Worm (Caenorhabditis elegans) whole organism, L3 larva: ENCODE data around the gene let-70.

Source experiments
- R02D3.7 ChIP-seq: fragments of 150-350 bp; optimal IDR thresholded peaks from 2 replicates; lab custom pipeline; 2014; ENCODE audit warnings: missing biosample characterization, missing genetic modification characterization
- ZK546.5 ChIP-seq: sonication (generic microtip); optimal IDR thresholded peaks from 2 replicates; lab custom pipeline; 2017; ENCODE audit warnings: missing biosample characterization, missing genetic modification characterization
- aly-2 ChIP-seq: fragments of 150-350 bp; optimal IDR thresholded peaks from 2 replicates; lab custom pipeline; 2014; ENCODE audit warnings: missing biosample characterization, missing genetic modification characterization
- ama-1 ChIP-seq: fragments of 150-350 bp; optimal IDR thresholded peaks from 2 replicates; lab custom pipeline; 2018
- ceh-16 ChIP-seq: sonication (generic microtip); optimal IDR thresholded peaks from 2 replicates; lab custom pipeline; 2017; ENCODE audit warnings: missing biosample characterization, missing genetic modification characterization
- ceh-28 ChIP-seq: fragments of 150-350 bp; optimal IDR thresholded peaks from 2 replicates; lab custom pipeline; 2014; ENCODE audit warnings: missing biosample characterization, missing genetic modification reagents, missing genetic modification characterization
- ceh-82 ChIP-seq: fragments of 150-350 bp; optimal IDR thresholded peaks from 2 replicates; lab custom pipeline; 2014; ENCODE audit warnings: missing biosample characterization, missing genetic modification characterization
- ceh-9 ChIP-seq: sonication (generic microtip); optimal IDR thresholded peaks from 2 replicates; lab custom pipeline; 2018; ENCODE audit warnings: missing biosample characterization, missing genetic modification characterization
- daf-12 ChIP-seq: fragments of 150-350 bp; optimal IDR thresholded peaks from 2 replicates; lab custom pipeline; 2014; ENCODE audit warnings: missing biosample characterization, missing genetic modification reagents, missing genetic modification characterization
- egl-27 ChIP-seq: sonication (generic microtip); optimal IDR thresholded peaks from 4 replicates; lab custom pipeline; 2017; ENCODE audit warnings: missing biosample characterization, missing genetic modification reagents, missing genetic modification characterization
- egl-5 ChIP-seq: fragments of 150-350 bp; optimal IDR thresholded peaks from 2 replicates; lab custom pipeline; 2017; ENCODE audit warnings: missing biosample characterization, missing genetic modification reagents, missing genetic modification characterization, inconsistent platforms
- elt-1 ChIP-seq: fragments of 150-350 bp; optimal IDR thresholded peaks from 2 replicates; lab custom pipeline; 2014; ENCODE audit warnings: missing biosample characterization, missing genetic modification characterization
- elt-2 ChIP-seq: sonication (generic microtip); optimal IDR thresholded peaks from 2 replicates; lab custom pipeline; 2016; ENCODE audit warnings: missing genetic modification reagents, mild to moderate bottlenecking, missing genetic modification characterization, missing compliant biosample characterization
- elt-3 ChIP-seq, 3 experiments: fragments of 150-350 bp in 1 of 3; sonication (generic microtip) in 2 of 3; optimal IDR thresholded peaks; 2 replicates in 2 of 3; 4 replicates in 1 of 3; lab custom pipeline; 2014 to 2017; ENCODE audit warnings: missing biosample characterization in 3 of 3, missing genetic modification characterization in 3 of 3
- eor-1 ChIP-seq, 2 experiments: fragments of 150-350 bp; optimal IDR thresholded peaks; 2 replicates each; lab custom pipeline; 2014 to 2018; ENCODE audit warnings: missing biosample characterization in 2 of 2, missing genetic modification characterization in 2 of 2
- fkh-10 ChIP-seq: sonication (generic microtip); optimal IDR thresholded peaks from 2 replicates; lab custom pipeline; 2017; ENCODE audit warnings: missing biosample characterization, missing genetic modification reagents, missing genetic modification characterization
- fkh-2 ChIP-seq: fragments of 150-350 bp; optimal IDR thresholded peaks from 2 replicates; lab custom pipeline; 2014; ENCODE audit warnings: missing biosample characterization, missing genetic modification reagents, missing genetic modification characterization
- fos-1 ChIP-seq: fragments of 150-350 bp; optimal IDR thresholded peaks from 2 replicates; lab custom pipeline; 2014; ENCODE audit warnings: missing biosample characterization, missing genetic modification characterization
- hmg-11 ChIP-seq: sonication (generic microtip); optimal IDR thresholded peaks from 2 replicates; lab custom pipeline; 2016; ENCODE audit warnings: missing genetic modification characterization, missing compliant biosample characterization
- lin-15B ChIP-seq: fragments of 150-350 bp; optimal IDR thresholded peaks from 2 replicates; lab custom pipeline; 2014; ENCODE audit warnings: missing biosample characterization, missing genetic modification characterization
- lin-39 ChIP-seq: fragments of 150-350 bp; optimal IDR thresholded peaks from 2 replicates; lab custom pipeline; 2018; ENCODE audit warnings: missing biosample characterization, missing genetic modification reagents, missing genetic modification characterization
- mdl-1 ChIP-seq: fragments of 150-350 bp; optimal IDR thresholded peaks from 2 replicates; lab custom pipeline; 2014; ENCODE audit warnings: missing biosample characterization, missing genetic modification characterization
- mml-1 ChIP-seq: fragments of 150-350 bp; sonication (generic microtip); optimal IDR thresholded peaks from 3 replicates; lab custom pipeline; 2014; ENCODE audit warnings: missing biosample characterization, missing genetic modification characterization
- nfya-1 ChIP-seq: sonication (generic microtip); optimal IDR thresholded peaks from 2 replicates; lab custom pipeline; 2017; ENCODE audit warnings: missing genetic modification characterization, mild to moderate bottlenecking, missing compliant biosample characterization, antibody characterized with exemption, moderate library complexity; ENCODE audit not compliant: insufficient read depth
- nhr-11 ChIP-seq: fragments of 150-350 bp; optimal IDR thresholded peaks from 2 replicates; lab custom pipeline; 2014; ENCODE audit warnings: missing biosample characterization, missing genetic modification characterization
- nhr-23 ChIP-seq: fragments of 150-350 bp; optimal IDR thresholded peaks from 2 replicates; lab custom pipeline; 2014; ENCODE audit warnings: missing biosample characterization, missing genetic modification reagents, missing genetic modification characterization
- nhr-237 ChIP-seq: fragments of 150-350 bp; optimal IDR thresholded peaks from 2 replicates; lab custom pipeline; 2014; ENCODE audit warnings: missing biosample characterization, missing genetic modification characterization
- nhr-25 ChIP-seq: sonication (generic microtip); optimal IDR thresholded peaks from 2 replicates; lab custom pipeline; 2017; ENCODE audit warnings: missing biosample characterization, missing genetic modification characterization
- nhr-43 ChIP-seq: sonication (generic microtip); optimal IDR thresholded peaks from 2 replicates; lab custom pipeline; 2016; ENCODE audit warnings: mild to moderate bottlenecking, missing genetic modification characterization, missing compliant biosample characterization; ENCODE audit not compliant: poor library complexity, severe bottlenecking
- nhr-67 ChIP-seq: fragments of 150-350 bp; optimal IDR thresholded peaks from 2 replicates; lab custom pipeline; 2014; ENCODE audit warnings: missing biosample characterization, missing genetic modification characterization
- nhr-76 ChIP-seq: fragments of 150-350 bp; sonication (generic microtip); optimal IDR thresholded peaks from 5 replicates; lab custom pipeline; 2014; ENCODE audit warnings: missing biosample characterization, missing genetic modification characterization
- nhr-77 ChIP-seq: fragments of 150-350 bp; optimal IDR thresholded peaks from 2 replicates; lab custom pipeline; 2014; ENCODE audit warnings: missing biosample characterization, missing genetic modification characterization
- pha-4 ChIP-seq: fragments of 150-350 bp; optimal IDR thresholded peaks from 2 replicates; lab custom pipeline; 2014; ENCODE audit warnings: missing biosample characterization, missing genetic modification reagents, missing genetic modification characterization
- pqm-1 ChIP-seq: fragments of 150-350 bp; optimal IDR thresholded peaks from 2 replicates; lab custom pipeline; 2017; ENCODE audit warnings: missing biosample characterization, missing genetic modification characterization, inconsistent platforms
- skn-1 ChIP-seq: fragments of 150-350 bp; optimal IDR thresholded peaks from 2 replicates; lab custom pipeline; 2014; ENCODE audit warnings: missing biosample characterization, missing genetic modification characterization
- snpc-4 ChIP-seq: fragments of 150-350 bp; optimal IDR thresholded peaks from 2 replicates; lab custom pipeline; 2014; ENCODE audit warnings: missing biosample characterization, missing genetic modification characterization
- tbx-2 ChIP-seq: sonication (generic microtip); optimal IDR thresholded peaks from 2 replicates; lab custom pipeline; 2016; ENCODE audit warnings: mild to moderate bottlenecking, missing genetic modification characterization, missing compliant biosample characterization
- unc-39 ChIP-seq: sonication (generic microtip); optimal IDR thresholded peaks from 4 replicates; lab custom pipeline; 2017; ENCODE audit warnings: missing biosample characterization, missing genetic modification characterization
- unc-62 ChIP-seq: fragments of 150-350 bp; sonication (generic microtip); optimal IDR thresholded peaks from 4 replicates; lab custom pipeline; 2014; ENCODE audit warnings: missing biosample characterization, missing genetic modification reagents, missing genetic modification characterization
- zag-1 ChIP-seq: fragments of 150-350 bp; optimal IDR thresholded peaks from 2 replicates; lab custom pipeline; 2014; ENCODE audit warnings: missing biosample characterization, missing genetic modification characterization
- ztf-11 ChIP-seq: fragments of 150-350 bp; optimal IDR thresholded peaks from 2 replicates; lab custom pipeline; 2014; ENCODE audit warnings: missing biosample characterization, missing genetic modification characterization

Gene let-70

ce11 chrIV:11111898-11112297 is 29.8 kb upstream of the let-70 start:
- no peak for TF ChIP-seq ztf-11 (tag; lab: Kevin White, UChicago)
- TF ChIP-seq egl-5 (tag; lab: Kevin White, UChicago), result peak; percentile 3
- TF ChIP-seq ceh-82 (tag; lab: Kevin White, UChicago), result no peak
- peak; percentile 24 for TF ChIP-seq nfya-1
- no peak for TF ChIP-seq skn-1 (tag; lab: Kevin White, UChicago)
- no peak for TF ChIP-seq daf-12 (tag; lab: Kevin White, UChicago)
- no peak for TF ChIP-seq fkh-2 (tag; lab: Kevin White, UChicago)
- no peak for TF ChIP-seq nhr-43 (tag; lab: Kevin White, UChicago)
- no peak for TF ChIP-seq lin-15B

ce11 chrIV:11110995-11111619 is 29.1 kb upstream of the let-70 start, which contains the start of gene rps-5:
Gene rps-5, minus strand, starts transcription at chrIV:11111045.
- TF ChIP-seq aly-2, result no peak
- no peak for TF ChIP-seq fos-1
- no peak for TF ChIP-seq nhr-67 (tag; lab: Kevin White, UChicago)
- peak; percentile 91 for TF ChIP-seq nfya-1
- peak; percentile 27 for TF ChIP-seq elt-2 (tag; lab: Kevin White, UChicago)
- TF ChIP-seq fkh-2 (tag; lab: Kevin White, UChicago), result no peak
- no peak for TF ChIP-seq egl-27 (tag; lab: Kevin White, UChicago)
- TF ChIP-seq fkh-10 (GFP tag; lab: Kevin White, UChicago), result no peak
- peak; percentile 23 for TF ChIP-seq ceh-28 (tag; lab: Kevin White, UChicago)
- no peak for TF ChIP-seq zag-1 (tag; lab: Kevin White, UChicago)
- no peak for TF ChIP-seq nhr-76 (tag; lab: Kevin White, UChicago)
- no peak for TF ChIP-seq elt-1 (tag; lab: Kevin White, UChicago)
- no peak for TF ChIP-seq unc-62 (GFP tag; lab: Kevin White, UChicago)
- TF ChIP-seq elt-3 (tag; optimal IDR thresholded peaks at IDR 0.05; lab: Kevin White, UChicago), result no peak
- peak; percentile 67 for TF ChIP-seq lin-15B
- TF ChIP-seq ztf-11 (tag; lab: Kevin White, UChicago), result no peak
- no peak for TF ChIP-seq eor-1 (tag; optimal IDR thresholded peaks at IDR 0.05; lab: Kevin White, UChicago)
- TF ChIP-seq R02D3.7 (tag; lab: Kevin White, UChicago), result peak; percentile 23
- peak; percentile 23 for TF ChIP-seq pqm-1 (tag; lab: Kevin White, UChicago)
- peak; percentile 16 for TF ChIP-seq snpc-4 (tag; lab: Kevin White, UChicago)
- peak; percentile 8 for TF ChIP-seq skn-1 (tag; lab: Kevin White, UChicago)
- no peak for TF ChIP-seq tbx-2 (tag; lab: Kevin White, UChicago)
- peak; percentile 39 for TF ChIP-seq nhr-25 (tag; lab: Kevin White, UChicago)
- TF ChIP-seq mdl-1, result no peak
- no peak for TF ChIP-seq ceh-9 (tag; lab: Kevin White, UChicago)
- no peak for TF ChIP-seq nhr-11
- peak; percentile 40 for TF ChIP-seq lin-39 (tag; lab: Kevin White, UChicago)
- no peak for TF ChIP-seq nhr-77 (tag; lab: Kevin White, UChicago)
- no peak for TF ChIP-seq daf-12 (tag; lab: Kevin White, UChicago)
- TF ChIP-seq pha-4 (tag; lab: Kevin White, UChicago), result peak; percentile 60
- TF ChIP-seq unc-39, result no peak
- peak; percentile 80 for TF ChIP-seq hmg-11 (tag; lab: Kevin White, UChicago)
- peak; percentile 78 for TF ChIP-seq nhr-23 (tag; lab: Kevin White, UChicago)
- TF ChIP-seq nhr-43 (tag; lab: Kevin White, UChicago), result no peak
- TF ChIP-seq ZK546.5, result no peak
- no peak for TF ChIP-seq nhr-237 (tag; lab: Kevin White, UChicago)
- TF ChIP-seq ama-1 (lab: Kevin White, UChicago), result no peak
- no peak for TF ChIP-seq mml-1 (tag; lab: Kevin White, UChicago)
- TF ChIP-seq ceh-16 (tag; lab: Kevin White, UChicago), result no peak
